Fruit fly (Drosophila melanogaster) whole organism, embryonic: ENCODE measurements around the gene TFAM.

Source experiments
- ATbp ChIP-seq: fragments of 200-800 bp; sonication (Bioruptor generic); optimal IDR thresholded peaks from 2 replicates; lab custom pipeline; 2017; ENCODE audit warnings: missing biosample characterization, mild to moderate bottlenecking, missing genetic modification characterization, missing genetic modification reagents
- CG10321 ChIP-seq: fragments of 200-800 bp; sonication (Bioruptor generic); IDR thresholded peaks from 2 replicates; pipeline ENCODE4 v1.3.6; 2022; ENCODE audit warnings: missing biosample characterization, missing genetic modification characterization
- CG12659 ChIP-seq: fragments of 200-800 bp; sonication (Bioruptor generic); optimal IDR thresholded peaks from 3 replicates; lab custom pipeline; 2017; ENCODE audit warnings: mild to moderate bottlenecking, missing biosample characterization, missing genetic modification reagents, missing genetic modification characterization
- CG12769 ChIP-seq: fragments of 200-800 bp; sonication (Bioruptor generic); optimal IDR thresholded peaks from 2 replicates; lab custom pipeline; 2019; ENCODE audit warnings: missing biosample characterization, mild to moderate bottlenecking, missing genetic modification characterization, moderate library complexity
- CG13296 ChIP-seq: fragments of 200-800 bp; sonication (Bioruptor generic); optimal IDR thresholded peaks from 3 replicates; lab custom pipeline; 2018; ENCODE audit warnings: missing biosample characterization, mild to moderate bottlenecking, missing genetic modification characterization
- CG13894 ChIP-seq: fragments of 200-800 bp; sonication (Bioruptor generic); optimal IDR thresholded peaks from 3 replicates; lab custom pipeline; 2018; ENCODE audit warnings: missing biosample characterization, mild to moderate bottlenecking, missing genetic modification characterization, moderate library complexity
- CG14441 ChIP-seq: fragments of 200-800 bp; sonication (Bioruptor generic); IDR thresholded peaks from 2 replicates; pipeline ENCODE4 v1.3.6; 2022; ENCODE audit warnings: missing biosample characterization, missing genetic modification characterization
- CG15269 ChIP-seq: fragments of 200-800 bp; sonication (Bioruptor generic); optimal IDR thresholded peaks from 2 replicates; lab custom pipeline; 2018; ENCODE audit warnings: missing biosample characterization, mild to moderate bottlenecking, missing genetic modification characterization, moderate library complexity
- CG16863 ChIP-seq: fragments of 200-800 bp; sonication (Bioruptor generic); optimal IDR thresholded peaks from 3 replicates; lab custom pipeline; 2016; ENCODE audit warnings: missing biosample characterization, missing genetic modification characterization
- CG18011 ChIP-seq: fragments of 200-800 bp; sonication (Bioruptor generic); optimal IDR thresholded peaks from 2 replicates; lab custom pipeline; 2017; ENCODE audit warnings: missing biosample characterization, missing genetic modification characterization, mild to moderate bottlenecking, moderate library complexity, missing genotype
- CG18599 ChIP-seq: fragments of 200-800 bp; sonication (Bioruptor generic); optimal IDR thresholded peaks from 3 replicates; lab custom pipeline; 2017; ENCODE audit warnings: missing biosample characterization, missing genetic modification characterization, mild to moderate bottlenecking, moderate library complexity, missing genetic modification reagents
- CG2120 ChIP-seq: fragments of 200-800 bp; sonication (Bioruptor generic); optimal IDR thresholded peaks from 3 replicates; lab custom pipeline; 2016; ENCODE audit warnings: missing biosample characterization, missing genetic modification characterization
- CG2889 ChIP-seq: fragments of 200-800 bp; sonication (Bioruptor generic); IDR thresholded peaks from 3 replicates; pipeline ENCODE4 v1.3.6; 2022; ENCODE audit warnings: missing biosample characterization, missing genetic modification characterization
- CG31441 ChIP-seq: fragments of 200-800 bp; sonication (Bioruptor generic); IDR thresholded peaks from 2 replicates; pipeline ENCODE4 v1.3.6; 2022; ENCODE audit warnings: missing biosample characterization, missing genetic modification characterization
- CG32532 ChIP-seq: fragments of 200-800 bp; sonication (Bioruptor generic); IDR thresholded peaks from 2 replicates; pipeline ENCODE4 v1.3.6; 2022; ENCODE audit warnings: missing biosample characterization, missing genetic modification characterization
- CG34224 ChIP-seq: fragments of 200-800 bp; sonication (Bioruptor generic); IDR thresholded peaks from 3 replicates; pipeline ENCODE4 v1.3.6; 2022; ENCODE audit warnings: missing biosample characterization, missing genetic modification characterization; ENCODE audit not compliant: partially characterized antibody
- CG6175 ChIP-seq: fragments of 200-800 bp; sonication (Bioruptor generic); IDR thresholded peaks from 3 replicates; pipeline ENCODE4 v1.3.6; 2022; ENCODE audit warnings: missing biosample characterization, missing genetic modification characterization
- CG9215 ChIP-seq: fragments of 200-800 bp; sonication (Bioruptor generic); IDR thresholded peaks from 2 replicates; pipeline ENCODE4 v1.3.6; 2022; ENCODE audit warnings: missing biosample characterization, missing genetic modification characterization
- CG9932 ChIP-seq: fragments of 200-800 bp; sonication (Bioruptor generic); IDR thresholded peaks from 2 replicates; pipeline ENCODE4 v1.3.6; 2022; ENCODE audit warnings: missing biosample characterization, missing genetic modification characterization
- CoRest ChIP-seq: fragments of 200-800 bp; sonication (Bioruptor generic); optimal IDR thresholded peaks from 3 replicates; lab custom pipeline; 2018; ENCODE audit warnings: missing biosample characterization, mild to moderate bottlenecking, missing genetic modification characterization, moderate library complexity
- D19A ChIP-seq: fragments of 200-800 bp; optimal IDR thresholded peaks from 3 replicates; lab custom pipeline; 2019; ENCODE audit warnings: missing biosample characterization, mild to moderate bottlenecking, missing genetic modification characterization, moderate library complexity
- Elba2 ChIP-seq: fragments of 200-800 bp; sonication (Bioruptor generic); optimal IDR thresholded peaks from 3 replicates; lab custom pipeline; 2016; ENCODE audit warnings: missing biosample characterization, missing genetic modification characterization
- Ets65A ChIP-seq: fragments of 200-800 bp; sonication (Bioruptor generic); peaks from one replicate; lab custom pipeline; 2016; ENCODE audit warnings: missing biosample characterization, missing genetic modification characterization
- Gsc ChIP-seq: fragments of 200-800 bp; sonication (Bioruptor generic); IDR thresholded peaks from 2 replicates; pipeline ENCODE4 v1.3.6; 2022; ENCODE audit warnings: missing biosample characterization, missing genetic modification characterization
- Hr78 ChIP-seq, 2 experiments: fragments of 200-800 bp in 1 of 2; fragments of >200 bp in 1 of 2; sonication (Bioruptor generic) in 1 of 2; optimal IDR thresholded peaks; 2 replicates each; lab custom pipeline; 2017 to 2019; ENCODE audit warnings: missing biosample characterization in 2 of 2, missing genetic modification characterization in 2 of 2, mild to moderate bottlenecking in 1 of 2, moderate library complexity in 1 of 2
- Lpt ChIP-seq: fragments of >200 bp; optimal IDR thresholded peaks from 2 replicates; lab custom pipeline; 2018; ENCODE audit warnings: missing biosample characterization, missing genetic modification characterization
- Max ChIP-seq: fragments of 200-800 bp; sonication (Bioruptor generic); optimal IDR thresholded peaks from 2 replicates; lab custom pipeline; 2016; ENCODE audit warnings: missing biosample characterization, mild to moderate bottlenecking, missing genetic modification characterization
- Med ChIP-seq: fragments of 200-800 bp; sonication (Bioruptor generic); peaks from one replicate; lab custom pipeline; 2016; ENCODE audit warnings: missing biosample characterization, missing genetic modification characterization, mild to moderate bottlenecking, inconsistent platforms, moderate library complexity
- Myb ChIP-seq: fragments of 200-800 bp; sonication (Bioruptor generic); optimal IDR thresholded peaks from 2 replicates; lab custom pipeline; 2016; ENCODE audit warnings: missing biosample characterization, missing genetic modification characterization
- Rfx ChIP-seq: fragments of 200-800 bp; sonication (Bioruptor generic); IDR thresholded peaks from 2 replicates; pipeline ENCODE4 v1.3.6; 2022; ENCODE audit warnings: missing biosample characterization, missing genetic modification characterization
- crc ChIP-seq: fragments of 200-800 bp; sonication (Bioruptor generic); optimal IDR thresholded peaks from 2 replicates; lab custom pipeline; 2016; ENCODE audit warnings: missing biosample characterization, missing genetic modification characterization
- crp ChIP-seq, 2 experiments: fragments of 200-800 bp; sonication (Bioruptor generic); optimal IDR thresholded peaks; 2 replicates in 1 of 2; 3 replicates in 1 of 2; lab custom pipeline; 2017; ENCODE audit warnings: missing biosample characterization in 2 of 2, missing genetic modification characterization in 2 of 2, mild to moderate bottlenecking in 1 of 2, moderate library complexity in 1 of 2
- cwo ChIP-seq: fragments of 200-800 bp; sonication (Bioruptor generic); optimal IDR thresholded peaks from 3 replicates; lab custom pipeline; 2017; ENCODE audit warnings: missing biosample characterization, missing genetic modification characterization, mild to moderate bottlenecking, moderate library complexity, missing genetic modification reagents
- disco-r ChIP-seq: fragments of 200-800 bp; sonication (Bioruptor generic); optimal IDR thresholded peaks from 2 replicates; lab custom pipeline; 2016; ENCODE audit warnings: missing biosample characterization, missing genetic modification characterization
- grau ChIP-seq: fragments of 200-800 bp; optimal IDR thresholded peaks from 3 replicates; lab custom pipeline; 2019; ENCODE audit warnings: missing biosample characterization, mild to moderate bottlenecking, missing genetic modification characterization, moderate library complexity
- gsb-n ChIP-seq: fragments of 200-800 bp; sonication (Bioruptor generic); optimal IDR thresholded peaks from 3 replicates; lab custom pipeline; 2018; ENCODE audit warnings: missing biosample characterization, mild to moderate bottlenecking, missing genetic modification characterization
- her ChIP-seq: fragments of 200-800 bp; sonication (Bioruptor generic); optimal IDR thresholded peaks from 2 replicates; lab custom pipeline; 2016; ENCODE audit warnings: missing biosample characterization, missing genetic modification characterization
- hth ChIP-seq: fragments of >200 bp; optimal IDR thresholded peaks from 2 replicates; lab custom pipeline; 2017; ENCODE audit warnings: inconsistent platforms
- lmd ChIP-seq: fragments of 200-800 bp; sonication (Bioruptor generic); IDR thresholded peaks from 2 replicates; pipeline ENCODE4 v1.3.6; 2022; ENCODE audit warnings: missing biosample characterization, missing genetic modification characterization
- nerfin-2 ChIP-seq: fragments of 200-800 bp; sonication (Bioruptor generic); IDR thresholded peaks from 2 replicates; pipeline ENCODE4 v1.3.6; 2022; ENCODE audit warnings: missing biosample characterization, missing genetic modification characterization; ENCODE audit not compliant: partially characterized antibody
- odd ChIP-seq: fragments of 200-800 bp; sonication (Bioruptor generic); optimal IDR thresholded peaks from 2 replicates; lab custom pipeline; 2017; ENCODE audit warnings: missing biosample characterization, mild to moderate bottlenecking, missing genetic modification characterization
- ranshi ChIP-seq: fragments of 200-800 bp; sonication (Bioruptor generic); IDR thresholded peaks from 2 replicates; pipeline ENCODE4 v1.3.6; 2022; ENCODE audit warnings: missing biosample characterization, missing genetic modification characterization
- sens ChIP-seq: fragments of 200-800 bp; sonication (Bioruptor generic); peaks from one replicate; lab custom pipeline; 2016; ENCODE audit warnings: missing biosample characterization, missing genetic modification characterization
- seq ChIP-seq: fragments of 200-800 bp; sonication (Bioruptor generic); IDR thresholded peaks from 2 replicates; pipeline ENCODE4 v1.3.6; 2022; ENCODE audit warnings: missing biosample characterization, missing genetic modification characterization
- sna ChIP-seq: fragments of 200-800 bp; sonication (Bioruptor generic); IDR thresholded peaks from 2 replicates; pipeline ENCODE4 v1.3.6; 2022; ENCODE audit warnings: missing biosample characterization, missing genetic modification characterization; ENCODE audit not compliant: partially characterized antibody
- sug ChIP-seq: fragments of 200-800 bp; optimal IDR thresholded peaks from 2 replicates; lab custom pipeline; 2019; ENCODE audit warnings: missing biosample characterization, mild to moderate bottlenecking, missing genetic modification characterization, moderate library complexity
- tx ChIP-seq: fragments of 200-800 bp; sonication (Bioruptor generic); optimal IDR thresholded peaks from 2 replicates; lab custom pipeline; 2016; ENCODE audit warnings: missing biosample characterization, missing genetic modification characterization
- vvl ChIP-seq: fragments of 200-800 bp; sonication (Bioruptor generic); IDR thresholded peaks from 2 replicates; pipeline ENCODE4 v1.3.6; 2022; ENCODE audit warnings: missing biosample characterization, missing genetic modification characterization
- wek ChIP-seq: fragments of 200-800 bp; sonication (Bioruptor generic); optimal IDR thresholded peaks from 3 replicates; lab custom pipeline; 2018; ENCODE audit warnings: missing biosample characterization, mild to moderate bottlenecking, missing genetic modification characterization, moderate library complexity

Gene TFAM

DNA sequence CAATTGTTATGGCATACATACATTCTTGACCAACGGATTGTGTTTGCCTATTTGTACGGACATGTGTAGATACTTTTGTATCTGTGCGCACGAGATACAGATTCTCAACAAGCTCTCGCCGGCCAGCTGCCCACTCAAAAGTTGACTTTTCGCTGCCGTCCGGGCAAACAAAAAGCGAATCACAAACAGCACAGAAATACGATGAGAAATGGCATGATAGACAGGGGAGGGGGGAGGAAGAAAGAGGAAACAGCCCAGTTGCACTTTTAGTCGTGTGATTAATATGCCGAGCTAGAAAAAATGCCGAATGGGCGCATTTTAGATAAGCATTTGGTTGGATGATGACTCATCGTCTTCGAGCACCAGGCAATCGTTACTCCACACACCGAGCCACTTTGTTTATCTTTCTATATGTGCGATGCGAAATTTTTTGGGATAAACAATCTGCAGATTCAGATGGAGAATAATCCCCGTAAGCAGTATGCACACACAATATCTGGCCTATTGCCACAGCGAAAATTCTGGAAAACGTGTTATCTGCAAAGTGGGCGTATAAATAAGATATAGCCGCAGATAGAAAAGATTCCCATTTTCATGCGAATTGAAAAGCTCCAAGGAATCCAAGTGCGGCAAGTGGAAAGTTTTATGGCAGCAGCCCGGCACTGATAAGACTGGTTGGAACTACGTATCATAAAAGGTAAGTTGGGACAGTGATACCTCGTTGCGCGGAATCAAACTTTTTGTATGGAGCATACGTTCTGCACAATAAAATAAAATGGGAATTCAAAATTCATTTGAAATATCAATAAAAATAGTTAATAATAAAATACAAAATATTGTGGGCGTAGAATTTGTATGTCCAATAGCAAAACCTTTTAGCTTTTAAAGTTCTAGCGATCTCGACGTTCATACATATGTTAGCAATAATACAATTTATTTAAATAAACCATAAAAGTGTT, 29.9 kb downstream of the TFAM start (continued):
- TF ChIP-seq CG18599 (GFP tag; lab: Kevin White, UChicago) (peak; percentile 11), disco-r (GFP tag; lab: Kevin White, UChicago) (no peak), tx (GFP tag; lab: Kevin White, UChicago) (no peak), Lpt (GFP tag; lab: Kevin White, UChicago) (no peak), Elba2 (GFP tag; lab: Kevin White, UChicago) (no peak), CG10321 (GFP tag; lab: Robert Waterston, UW) (no peak), CoRest (tag; lab: Kevin White, UChicago) (no peak), CG18011 (GFP tag; lab: Kevin White, UChicago) (no peak), hth (no peak), Gsc (no peak), Myb (GFP tag; lab: Kevin White, UChicago) (no peak), CG9932 (no peak), CG14441 (GFP tag; lab: Robert Waterston, UW) (no peak), crc (GFP tag; lab: Kevin White, UChicago) (no peak), grau (peak; percentile 82), nerfin-2 (GFP tag; lab: Robert Waterston, UW) (no peak), CG12769 (peak; percentile 38), CG2120 (GFP tag; lab: Kevin White, UChicago) (peak; percentile 18), crp (GFP tag; optimal IDR thresholded peaks at IDR 0.05; lab: Kevin White, UChicago) (no peak), Hr78 (GFP tag; optimal IDR thresholded peaks at IDR 0.05; lab: Kevin White, UChicago) (no peak), seq (GFP tag; lab: Robert Waterston, UW) (no peak), ATbp (GFP tag; lab: Kevin White, UChicago) (peak; percentile 4), CG34224 (GFP tag; lab: Robert Waterston, UW) (no peak), CG16863 (GFP tag; lab: Kevin White, UChicago) (no peak), CG2889 (no peak), D19A (tag; lab: Kevin White, UChicago) (no peak), her (GFP tag; lab: Kevin White, UChicago) (no peak), wek (no peak), CG12659 (GFP tag; lab: Kevin White, UChicago) (no peak), CG31441 (peak; percentile 26; the same call in 1 of the 2 replicates), sna (GFP tag; lab: Robert Waterston, UW) (no peak)

- peak; percentile 14 for TF ChIP-seq cwo (GFP tag; lab: Kevin White, UChicago)
- peak; percentile 22 for TF ChIP-seq sug (tag; lab: Kevin White, UChicago)
- peak; percentile 22; the same call in 1 of the 2 replicates for TF ChIP-seq CG32532 (GFP tag; lab: Robert Waterston, UW)
- TF ChIP-seq odd (GFP tag; lab: Kevin White, UChicago) = no peak
- no peak for TF ChIP-seq CG9215 (GFP tag; lab: Robert Waterston, UW)
- TF ChIP-seq CG12769 = peak; percentile 18
- TF ChIP-seq CG15269 = no peak
- no peak for TF ChIP-seq CG18011 (GFP tag; lab: Kevin White, UChicago)
- TF ChIP-seq vvl (GFP tag; lab: Robert Waterston, UW) = 0 out of 2 replicates have a peak, but pooled peaks have one; percentile 51
- 0 out of 2 replicates have a peak, but pooled peaks have one; percentile 19 for TF ChIP-seq Rfx (GFP tag; lab: Robert Waterston, UW)
- TF ChIP-seq ranshi = 0 out of 2 replicates have a peak, but pooled peaks have one; percentile 11
- peak; percentile 34 for TF ChIP-seq sens
- peak; percentile 62 for TF ChIP-seq Med (GFP tag; lab: Kevin White, UChicago)
- no peak for TF ChIP-seq gsb-n (tag; lab: Kevin White, UChicago)
- TF ChIP-seq Max (GFP tag; lab: Kevin White, UChicago) = no peak
- TF ChIP-seq CG6175 (GFP tag; lab: Robert Waterston, UW) = peak; percentile 40; the same call in 1 of the 3 replicates
- peak; percentile 51 for TF ChIP-seq CG13894
- 0 out of 2 replicates have a peak, but pooled peaks have one; percentile 4 for TF ChIP-seq lmd (GFP tag; lab: Robert Waterston, UW)
- no peak for TF ChIP-seq CG13296
- TF ChIP-seq Ets65A (GFP tag; lab: Kevin White, UChicago) = peak; percentile 23
Observed at dm6 chr3R:20545678-20546077, 31.1 kb downstream of the TFAM start.
